Fruit fly (Drosophila melanogaster): ENCODE results near the gene CG7551.

The CG7551 gene

DNA sequence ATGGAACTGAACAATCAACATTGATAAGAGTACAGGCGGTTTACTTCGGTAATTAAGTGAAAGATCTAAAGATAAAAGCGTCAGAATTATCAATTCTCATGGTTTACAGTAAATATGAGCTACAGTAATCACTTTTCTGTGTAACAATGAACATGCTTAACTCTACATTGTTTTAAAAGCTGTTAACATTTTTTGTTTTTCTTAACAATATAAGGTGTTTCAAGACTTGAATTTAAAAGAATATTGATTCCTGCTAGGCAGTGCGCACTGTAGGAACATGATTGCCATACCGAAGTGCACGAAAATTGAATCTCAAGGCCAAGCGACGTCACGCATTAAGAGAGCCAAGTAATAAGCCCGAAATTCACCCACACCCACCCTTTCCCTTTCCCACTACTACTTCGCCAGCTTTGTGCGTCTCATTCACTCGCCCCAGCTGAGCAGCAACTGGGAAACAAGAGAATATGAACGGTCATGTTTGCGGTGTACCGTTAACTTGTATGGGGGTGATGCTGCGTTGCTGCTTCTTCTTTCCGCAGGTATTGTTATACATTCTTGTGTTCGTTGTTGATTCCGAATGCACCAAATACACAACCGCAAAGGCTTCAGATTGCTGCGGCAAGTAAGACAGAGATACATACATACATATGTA is 33.1 kb downstream of the CG7551 start (continued):
- TF ChIP-seq HLH106 (tag; optimal IDR thresholded peaks at IDR 0.05) (peak; percentile 92), tai (GFP tag; optimal IDR thresholded peaks at IDR 0.05) (peak; percentile 78), Sp1 (GFP tag; optimal IDR thresholded peaks at IDR 0.05) (peak; percentile 85), OdsH (GFP tag; optimal IDR thresholded peaks at IDR 0.05) (peak; percentile 92), Rel (GFP tag; optimal IDR thresholded peaks at IDR 0.05) (no peak), Rel (tag; optimal IDR thresholded peaks at IDR 0.05) (peak; percentile 73), sv (GFP tag; optimal IDR thresholded peaks at IDR 0.05) (no peak), Dfd (GFP tag; optimal IDR thresholded peaks at IDR 0.05) (no peak), sage (GFP tag; optimal IDR thresholded peaks at IDR 0.05) (peak; percentile 38), brk (GFP tag; optimal IDR thresholded peaks at IDR 0.05) (peak; percentile 83)

DNA sequence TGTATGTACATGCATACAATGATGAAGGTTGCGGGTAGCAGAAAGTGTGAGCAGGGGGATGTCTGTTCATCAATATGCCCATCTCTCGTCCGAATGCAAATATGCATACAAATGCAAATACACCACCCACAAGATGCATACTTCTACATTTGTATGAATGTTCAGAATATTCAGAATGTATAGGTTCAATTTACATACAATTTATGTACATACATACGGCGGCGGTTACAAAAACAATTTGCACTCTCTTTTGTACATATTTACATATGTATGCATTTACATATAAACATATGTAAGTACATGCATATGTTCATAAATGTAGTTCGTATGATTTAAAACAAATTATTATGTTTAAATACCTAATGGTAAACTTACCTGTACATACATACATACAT is 33.6 kb downstream of the CG7551 start:
- TF ChIP-seq Myc (optimal IDR thresholded peaks at IDR 0.05) (no peak), brk (GFP tag; optimal IDR thresholded peaks at IDR 0.05) (no peak)

DNA sequence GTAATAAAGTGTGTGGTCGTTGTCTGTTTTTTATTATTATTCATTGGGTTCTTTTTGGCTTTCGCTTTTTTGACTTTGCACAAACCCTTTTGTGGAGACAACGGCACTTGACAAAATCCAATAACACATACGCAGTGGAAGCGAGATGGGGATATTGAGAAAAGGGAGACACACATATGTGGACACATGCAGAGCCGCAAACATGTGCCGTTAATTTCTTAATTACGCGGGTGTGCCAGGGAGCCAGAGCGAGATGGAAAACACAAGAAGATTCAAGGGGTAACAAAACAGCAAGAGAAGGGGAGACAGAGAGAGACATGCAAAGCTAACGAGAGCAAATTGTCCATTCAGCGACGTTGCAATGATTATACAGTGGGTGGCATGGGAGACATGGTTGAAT is 34.2 kb downstream of the CG7551 start:
- no peak for TF ChIP-seq brk (GFP tag; optimal IDR thresholded peaks at IDR 0.05)
- no peak for TF ChIP-seq Dfd (GFP tag; optimal IDR thresholded peaks at IDR 0.05)
- TF ChIP-seq sage (GFP tag; optimal IDR thresholded peaks at IDR 0.05) = no peak
- no peak for TF ChIP-seq h (GFP tag; optimal IDR thresholded peaks at IDR 0.05)
- TF ChIP-seq woc (GFP tag; optimal IDR thresholded peaks at IDR 0.05) = no peak
- TF ChIP-seq Hr78 (GFP tag; optimal IDR thresholded peaks at IDR 0.05) = no peak
- no peak for TF ChIP-seq CG32264 (GFP tag; optimal IDR thresholded peaks at IDR 0.05)
- no peak for TF ChIP-seq N (GFP tag; optimal IDR thresholded peaks at IDR 0.05)
- no peak for TF ChIP-seq dl (GFP tag; optimal IDR thresholded peaks at IDR 0.05; ENCODE audit: insufficient read depth in 1 of 2, partially characterized antibody in 2 of 2)
- no peak for TF ChIP-seq Dif (GFP tag; optimal IDR thresholded peaks at IDR 0.05; ENCODE audit: partially characterized antibody)
- no peak for TF ChIP-seq Hnf4 (GFP tag; optimal IDR thresholded peaks at IDR 0.05)
- TF ChIP-seq Rel (GFP tag; optimal IDR thresholded peaks at IDR 0.05) = no peak
- TF ChIP-seq Rel (tag; optimal IDR thresholded peaks at IDR 0.05) = peak; percentile 11
- TF ChIP-seq ey (GFP tag; optimal IDR thresholded peaks at IDR 0.05) = no peak
- no peak for TF ChIP-seq OdsH (GFP tag; optimal IDR thresholded peaks at IDR 0.05)
- no peak for TF ChIP-seq foxo (GFP tag; optimal IDR thresholded peaks at IDR 0.05)
- TF ChIP-seq fru (GFP tag; optimal IDR thresholded peaks at IDR 0.05) = no peak
- TF ChIP-seq CG9705 (GFP tag; optimal IDR thresholded peaks at IDR 0.05) = no peak
- TF ChIP-seq pan (optimal IDR thresholded peaks at IDR 0.05) = no peak
- peak; percentile 40 for TF ChIP-seq br (GFP tag; optimal IDR thresholded peaks at IDR 0.05)
- no peak for TF ChIP-seq dmrt93B (GFP tag; optimal IDR thresholded peaks at IDR 0.05)
- no peak for TF ChIP-seq dsf (GFP tag; optimal IDR thresholded peaks at IDR 0.05; ENCODE audit: borderline replicate concordance)
- no peak for TF ChIP-seq Hr83 (GFP tag; optimal IDR thresholded peaks at IDR 0.05; ENCODE audit: poor library complexity, severe bottlenecking)
- no peak for TF ChIP-seq jim (GFP tag; optimal IDR thresholded peaks at IDR 0.05)
- no peak for TF ChIP-seq CrebA (GFP tag; optimal IDR thresholded peaks at IDR 0.05; ENCODE audit: borderline replicate concordance)
- peak; percentile 28 for TF ChIP-seq rgr (GFP tag; optimal IDR thresholded peaks at IDR 0.05)
- no peak for TF ChIP-seq Jra (GFP tag; optimal IDR thresholded peaks at IDR 0.05)
- TF ChIP-seq psq (GFP tag; optimal IDR thresholded peaks at IDR 0.05) = peak; percentile 8
- no peak for TF ChIP-seq Sp1 (GFP tag; optimal IDR thresholded peaks at IDR 0.05)
- no peak for TF ChIP-seq GATAd (GFP tag; optimal IDR thresholded peaks at IDR 0.05)
- TF ChIP-seq usp (GFP tag; optimal IDR thresholded peaks at IDR 0.05) = no peak
- no peak for TF ChIP-seq sv (GFP tag; optimal IDR thresholded peaks at IDR 0.05)
- no peak for TF ChIP-seq HLH106 (tag; optimal IDR thresholded peaks at IDR 0.05)
- no peak for TF ChIP-seq Mio (GFP tag; optimal IDR thresholded peaks at IDR 0.05)
- TF ChIP-seq lola (GFP tag; optimal IDR thresholded peaks at IDR 0.05) = no peak
- TF ChIP-seq Myc (optimal IDR thresholded peaks at IDR 0.05) = no peak
- TF ChIP-seq Vsx2 (GFP tag; optimal IDR thresholded peaks at IDR 0.05; ENCODE audit: partially characterized antibody) = peak; percentile 66
- no peak for TF ChIP-seq Abd-B (GFP tag; optimal IDR thresholded peaks at IDR 0.05)
- TF ChIP-seq tai (GFP tag; optimal IDR thresholded peaks at IDR 0.05) = no peak

Measured in whole organism, wandering third instar larva.